Fruit fly (Drosophila melanogaster) whole organism, embryonic: ENCODE data around the gene Fpgs1.

Experiments
- ATbp ChIP-seq: fragments of 200-800 bp; sonication (Bioruptor generic); optimal IDR thresholded peaks from 2 replicates; lab custom pipeline; 2017; ENCODE audit warnings: missing biosample characterization, mild to moderate bottlenecking, missing genetic modification characterization, missing genetic modification reagents
- Adf1 ChIP-seq: fragments of 200-800 bp; sonication (Bioruptor generic); IDR thresholded peaks from 2 replicates; pipeline ENCODE4 v1.3.6; 2022; ENCODE audit warnings: missing biosample characterization, missing genetic modification characterization
- BtbVII ChIP-seq: fragments of 200-800 bp; sonication (Bioruptor generic); optimal IDR thresholded peaks from 3 replicates; lab custom pipeline; 2017; ENCODE audit warnings: missing biosample characterization, mild to moderate bottlenecking, missing genetic modification characterization
- CG10543 ChIP-seq: fragments of 200-800 bp; sonication (Bioruptor generic); optimal IDR thresholded peaks from 3 replicates; lab custom pipeline; 2017; ENCODE audit warnings: missing biosample characterization, mild to moderate bottlenecking, missing genetic modification characterization, moderate library complexity
- CG10959 ChIP-seq: fragments of 200-800 bp; sonication (Bioruptor generic); IDR thresholded peaks from 2 replicates; pipeline ENCODE4 v1.3.6; 2022; ENCODE audit warnings: missing biosample characterization, missing genetic modification characterization
- CG11695 ChIP-seq: fragments of 200-800 bp; sonication (Bioruptor generic); IDR thresholded peaks from 3 replicates; pipeline ENCODE4 v1.3.6; 2022; ENCODE audit warnings: missing biosample characterization, missing genetic modification characterization
- CG2120 ChIP-seq: fragments of 200-800 bp; sonication (Bioruptor generic); optimal IDR thresholded peaks from 3 replicates; lab custom pipeline; 2016; ENCODE audit warnings: missing biosample characterization, missing genetic modification characterization
- CG2202 ChIP-seq: fragments of 200-800 bp; sonication (Bioruptor generic); optimal IDR thresholded peaks from 2 replicates; lab custom pipeline; 2018; ENCODE audit warnings: missing biosample characterization, mild to moderate bottlenecking, missing genetic modification characterization
- CG2678 ChIP-seq: fragments of 200-800 bp; sonication (Bioruptor generic); optimal IDR thresholded peaks from 3 replicates; lab custom pipeline; 2019; ENCODE audit warnings: missing biosample characterization, mild to moderate bottlenecking, missing genetic modification characterization, moderate library complexity
- CG3065 ChIP-seq: fragments of 200-800 bp; sonication (Bioruptor generic); optimal IDR thresholded peaks from 2 replicates; lab custom pipeline; 2016; ENCODE audit warnings: missing biosample characterization, missing genetic modification characterization
- CG4282 ChIP-seq: fragments of 200-800 bp; sonication (Bioruptor generic); optimal IDR thresholded peaks from 2 replicates; lab custom pipeline; 2016; ENCODE audit warnings: missing biosample characterization, missing genetic modification characterization
- CG4328 ChIP-seq: fragments of 200-800 bp; sonication (Bioruptor generic); optimal IDR thresholded peaks from 3 replicates; lab custom pipeline; 2017; ENCODE audit warnings: missing biosample characterization, missing genetic modification reagents, missing genetic modification characterization
- CG5180 ChIP-seq: fragments of 200-800 bp; sonication (Bioruptor generic); optimal IDR thresholded peaks from 3 replicates; lab custom pipeline; 2017; ENCODE audit warnings: missing biosample characterization, missing genetic modification characterization, mild to moderate bottlenecking, moderate library complexity, missing genetic modification reagents
- CG5245 ChIP-seq: fragments of 200-800 bp; sonication (Bioruptor generic); optimal IDR thresholded peaks from 3 replicates; lab custom pipeline; 2016; ENCODE audit warnings: missing biosample characterization, missing genetic modification characterization
- CG6654 ChIP-seq: fragments of 200-800 bp; sonication (Bioruptor generic); optimal IDR thresholded peaks from 2 replicates; lab custom pipeline; 2017; ENCODE audit warnings: missing biosample characterization, mild to moderate bottlenecking, missing genetic modification characterization
- CG7987 ChIP-seq: fragments of 200-800 bp; sonication (Bioruptor generic); optimal IDR thresholded peaks from 2 replicates; lab custom pipeline; 2018; ENCODE audit warnings: missing biosample characterization, mild to moderate bottlenecking, missing genetic modification characterization, moderate library complexity
- CG8388 ChIP-seq: fragments of 200-800 bp; sonication (Bioruptor generic); optimal IDR thresholded peaks from 2 replicates; lab custom pipeline; 2019; ENCODE audit warnings: missing biosample characterization, mild to moderate bottlenecking, missing genetic modification characterization, moderate library complexity
- CG8765 ChIP-seq: fragments of 200-800 bp; sonication (Bioruptor generic); IDR thresholded peaks from 2 replicates; pipeline ENCODE4 v1.3.6; 2022; ENCODE audit warnings: missing biosample characterization, missing genetic modification characterization
- CrebB ChIP-seq: fragments of 200-800 bp; sonication (Bioruptor generic); optimal IDR thresholded peaks from 3 replicates; lab custom pipeline; 2018; ENCODE audit warnings: missing biosample characterization, mild to moderate bottlenecking, missing genetic modification characterization
- Dp ChIP-seq: fragments of 200-800 bp; sonication (Bioruptor generic); optimal IDR thresholded peaks from 2 replicates; lab custom pipeline; 2018; ENCODE audit warnings: missing biosample characterization, mild to moderate bottlenecking, missing genetic modification characterization, moderate library complexity
- HHEX ChIP-seq: fragments of 200-800 bp; sonication (Bioruptor generic); optimal IDR thresholded peaks from 3 replicates; lab custom pipeline; 2017; ENCODE audit warnings: missing biosample characterization, mild to moderate bottlenecking, missing genetic modification characterization, missing genetic modification reagents
- HLH3B ChIP-seq: fragments of 200-800 bp; sonication (Bioruptor generic); IDR thresholded peaks from 2 replicates; pipeline ENCODE4 v1.3.6; 2022; ENCODE audit warnings: missing biosample characterization, missing genetic modification characterization
- HLH54F ChIP-seq: fragments of 200-800 bp; sonication (Bioruptor generic); optimal IDR thresholded peaks from 3 replicates; lab custom pipeline; 2016; ENCODE audit warnings: missing biosample characterization, missing genetic modification characterization
- MBD-R2 ChIP-seq: fragments of 200-800 bp; sonication (Bioruptor generic); IDR thresholded peaks from 2 replicates; pipeline ENCODE4 v1.3.6; 2022; ENCODE audit warnings: missing biosample characterization, missing genetic modification characterization
- MTF-1 ChIP-seq: fragments of 200-800 bp; sonication (Bioruptor generic); optimal IDR thresholded peaks from 2 replicates; lab custom pipeline; 2018; ENCODE audit warnings: missing biosample characterization, mild to moderate bottlenecking, missing genetic modification characterization, borderline replicate concordance
- Mes4 ChIP-seq: fragments of 200-800 bp; sonication (Bioruptor generic); optimal IDR thresholded peaks from 2 replicates; lab custom pipeline; 2016; ENCODE audit warnings: missing biosample characterization, missing genetic modification characterization
- NFAT ChIP-seq: fragments of 200-800 bp; sonication (Bioruptor generic); IDR thresholded peaks from 2 replicates; pipeline ENCODE4 v1.3.6; 2022; ENCODE audit warnings: missing biosample characterization, missing genetic modification characterization
- Sry-δ ChIP-seq: fragments of 200-800 bp; sonication (Bioruptor generic); optimal IDR thresholded peaks from 2 replicates; lab custom pipeline; 2016; ENCODE audit warnings: missing biosample characterization, missing genetic modification characterization
- Tbp ChIP-seq: fragments of >200 bp; optimal IDR thresholded peaks from 2 replicates; lab custom pipeline; 2018; ENCODE audit warnings: missing biosample characterization, missing genetic modification characterization
- ab ChIP-seq: fragments of 200-800 bp; sonication (Bioruptor generic); optimal IDR thresholded peaks from 2 replicates; lab custom pipeline; 2016; ENCODE audit warnings: missing biosample characterization, missing genetic modification characterization
- amos ChIP-seq: fragments of 200-800 bp; sonication (Bioruptor generic); IDR thresholded peaks from 2 replicates; pipeline ENCODE4 v1.3.6; 2022; ENCODE audit warnings: missing biosample characterization, missing genetic modification characterization; ENCODE audit not compliant: partially characterized antibody
- ash1 ChIP-seq: fragments of 200-800 bp; sonication (Bioruptor generic); optimal IDR thresholded peaks from 2 replicates; lab custom pipeline; 2018; ENCODE audit warnings: missing biosample characterization, mild to moderate bottlenecking, missing genetic modification characterization
- bbx ChIP-seq: fragments of 200-800 bp; sonication (Bioruptor generic); IDR thresholded peaks from 2 replicates; pipeline ENCODE4 v1.3.6; 2022; ENCODE audit warnings: missing biosample characterization, missing genetic modification characterization; ENCODE audit not compliant: partially characterized antibody
- crc ChIP-seq: fragments of 200-800 bp; sonication (Bioruptor generic); optimal IDR thresholded peaks from 2 replicates; lab custom pipeline; 2016; ENCODE audit warnings: missing biosample characterization, missing genetic modification characterization
- crp ChIP-seq, 2 experiments: fragments of 200-800 bp; sonication (Bioruptor generic); optimal IDR thresholded peaks; 2 replicates in 1 of 2; 3 replicates in 1 of 2; lab custom pipeline; 2017; ENCODE audit warnings: missing biosample characterization in 2 of 2, missing genetic modification characterization in 2 of 2, mild to moderate bottlenecking in 1 of 2, moderate library complexity in 1 of 2
- dati ChIP-seq: fragments of 200-800 bp; sonication (Bioruptor generic); IDR thresholded peaks from 2 replicates; pipeline ENCODE4 v1.3.6; 2022; ENCODE audit warnings: missing biosample characterization, missing genetic modification characterization
- disco-r ChIP-seq: fragments of 200-800 bp; sonication (Bioruptor generic); optimal IDR thresholded peaks from 2 replicates; lab custom pipeline; 2016; ENCODE audit warnings: missing biosample characterization, missing genetic modification characterization
- fu2 ChIP-seq: fragments of 200-800 bp; sonication (Bioruptor generic); optimal IDR thresholded peaks from 2 replicates; lab custom pipeline; 2016; ENCODE audit warnings: missing biosample characterization, missing genetic modification characterization
- ham ChIP-seq: fragments of 200-800 bp; sonication (Bioruptor generic); IDR thresholded peaks from 2 replicates; pipeline ENCODE4 v1.3.6; 2022; ENCODE audit warnings: missing biosample characterization, missing genetic modification characterization
- lab ChIP-seq: fragments of 200-800 bp; sonication (Bioruptor generic); optimal IDR thresholded peaks from 3 replicates; lab custom pipeline; 2017; ENCODE audit warnings: missing biosample characterization, missing genetic modification characterization, mild to moderate bottlenecking, moderate library complexity, missing genetic modification reagents
- lbe ChIP-seq: fragments of 200-800 bp; sonication (Bioruptor generic); optimal IDR thresholded peaks from 2 replicates; lab custom pipeline; 2016; ENCODE audit warnings: missing biosample characterization, mild to moderate bottlenecking, missing genetic modification characterization
- mirr ChIP-seq: fragments of 200-800 bp; sonication (Bioruptor generic); optimal IDR thresholded peaks from 3 replicates; lab custom pipeline; 2018; ENCODE audit warnings: missing biosample characterization, mild to moderate bottlenecking, missing genetic modification characterization
- nerfin-2 ChIP-seq: fragments of 200-800 bp; sonication (Bioruptor generic); IDR thresholded peaks from 2 replicates; pipeline ENCODE4 v1.3.6; 2022; ENCODE audit warnings: missing biosample characterization, missing genetic modification characterization; ENCODE audit not compliant: partially characterized antibody
- nom ChIP-seq: fragments of 200-800 bp; sonication (Bioruptor generic); optimal IDR thresholded peaks from 2 replicates; lab custom pipeline; 2017; ENCODE audit warnings: missing biosample characterization, missing genetic modification characterization, mild to moderate bottlenecking, moderate library complexity, missing genetic modification reagents
- rib ChIP-seq: fragments of 200-800 bp; sonication (Bioruptor generic); IDR thresholded peaks from 2 replicates; pipeline ENCODE4 v1.3.6; 2022; ENCODE audit warnings: missing biosample characterization, missing genetic modification characterization
- scrt ChIP-seq: fragments of 200-800 bp; sonication (Bioruptor generic); optimal IDR thresholded peaks from 2 replicates; lab custom pipeline; 2018; ENCODE audit warnings: missing biosample characterization, mild to moderate bottlenecking, missing genetic modification characterization, moderate library complexity
- sisA ChIP-seq: fragments of 200-800 bp; sonication (Bioruptor generic); IDR thresholded peaks from 2 replicates; pipeline ENCODE4 v1.3.6; 2022; ENCODE audit warnings: missing biosample characterization, missing genetic modification characterization
- toy ChIP-seq: fragments of 200-800 bp; sonication (Bioruptor generic); IDR thresholded peaks from 2 replicates; pipeline ENCODE4 v1.3.6; 2022; ENCODE audit warnings: missing biosample characterization, missing genetic modification characterization
- z ChIP-seq: fragments of 200-800 bp; sonication (Bioruptor generic); IDR thresholded peaks from 3 replicates; pipeline ENCODE4 v1.3.6; 2022; ENCODE audit warnings: missing biosample characterization, missing genetic modification characterization
- zf30C ChIP-seq: fragments of 200-800 bp; sonication (Bioruptor generic); optimal IDR thresholded peaks from 3 replicates; lab custom pipeline; 2018; ENCODE audit warnings: missing biosample characterization, mild to moderate bottlenecking, missing genetic modification characterization

Fpgs1 gene

dm6 chrX:12629564-12629963 lies 17.9 kb downstream of the Fpgs1 start, which contains the start of the genes Aven and CG2540 (continued):
- TF ChIP-seq CG8388 (GFP tag; lab: Kevin White, UChicago) (peak; percentile 80), CG2202 (tag; lab: Kevin White, UChicago) (peak; percentile 67), CG10543 (GFP tag; lab: Kevin White, UChicago) (peak; percentile 89), CG10959 (GFP tag; lab: Robert Waterston, UW) (peak; percentile 31; the same call in 1 of the 2 replicates), CG8765 (no peak), amos (GFP tag; lab: Robert Waterston, UW) (no peak), HLH3B (GFP tag; lab: Robert Waterston, UW) (peak; percentile 45), nerfin-2 (GFP tag; lab: Robert Waterston, UW) (no peak), Sry-δ (GFP tag; lab: Kevin White, UChicago) (no peak), disco-r (GFP tag; lab: Kevin White, UChicago) (no peak), fu2 (GFP tag; lab: Kevin White, UChicago) (no peak), zf30C (no peak), rib (0 out of 2 replicates have a peak, but pooled peaks have one; percentile 63), CG2120 (GFP tag; lab: Kevin White, UChicago) (peak; percentile 56), Mes4 (no peak), CG6654 (GFP tag; lab: Kevin White, UChicago) (peak; percentile 48), crc (no peak), CG5180 (GFP tag; lab: Kevin White, UChicago) (peak; percentile 62), Dp (GFP tag; lab: Kevin White, UChicago) (peak; percentile 4), CG4282 (no peak), toy (GFP tag; lab: Robert Waterston, UW) (no peak), sisA (peak; percentile 54; the same call in 1 of the 2 replicates), Adf1 (GFP tag; lab: Robert Waterston, UW) (0 out of 2 replicates have a peak, but pooled peaks have one; percentile 21), dati (GFP tag; lab: Robert Waterston, UW) (no peak), ATbp (GFP tag; lab: Kevin White, UChicago) (peak; percentile 72), NFAT (GFP tag; lab: Robert Waterston, UW) (peak; percentile 15; the same call in 1 of the 2 replicates), MBD-R2 (peak; percentile 79), ab (no peak), CG2678 (peak; percentile 92), scrt (peak; percentile 78), crp (GFP tag; optimal IDR thresholded peaks at IDR 0.05; lab: Kevin White, UChicago) (peak; percentile 70 to 93), CrebB (tag; lab: Kevin White, UChicago) (peak; percentile 33), mirr (peak; percentile 32), Tbp (no peak), HHEX (GFP tag; lab: Kevin White, UChicago) (peak; percentile 83), CG11695 (GFP tag; lab: Robert Waterston, UW) (peak; percentile 79), lab (peak; percentile 91), MTF-1 (GFP tag; lab: Kevin White, UChicago) (no peak), BtbVII (peak; percentile 84), CG3065 (GFP tag; lab: Kevin White, UChicago) (no peak), HLH54F (GFP tag; lab: Kevin White, UChicago) (no peak), nom (GFP tag; lab: Kevin White, UChicago) (peak; percentile 20), lbe (GFP tag; lab: Kevin White, UChicago) (peak; percentile 67), ham (no peak), z (no peak), ash1 (GFP tag; lab: Kevin White, UChicago) (no peak), CG4328 (GFP tag; lab: Kevin White, UChicago) (peak; percentile 87), CG5245 (GFP tag; lab: Kevin White, UChicago) (peak; percentile 44), CG7987 (peak; percentile 26), bbx (no peak)
